Fruit fly (Drosophila melanogaster) whole organism, pupa: ENCODE data around the gene Rift.

Experiments
- CG10348 ChIP-seq: fragments of 200-800 bp; sonication (Bioruptor generic); IDR thresholded peaks from 2 replicates; pipeline ENCODE4 v1.3.6; 2022; ENCODE audit warnings: missing biosample characterization, missing genetic modification characterization
- CG14655 ChIP-seq: fragments of 200-800 bp; sonication (Bioruptor generic); optimal IDR thresholded peaks from 3 replicates; lab custom pipeline; 2017; ENCODE audit warnings: mild to moderate bottlenecking, missing biosample characterization, missing genetic modification reagents, missing genetic modification characterization
- CG15710 ChIP-seq: fragments of 200-800 bp; sonication (Bioruptor generic); optimal IDR thresholded peaks from 2 replicates; lab custom pipeline; 2018; ENCODE audit warnings: missing biosample characterization, mild to moderate bottlenecking, missing genetic modification characterization, moderate library complexity
- CG32121 ChIP-seq: fragments of 200-800 bp; sonication (Bioruptor generic); IDR thresholded peaks from 2 replicates; pipeline ENCODE4 v1.3.6; 2022; ENCODE audit warnings: missing biosample characterization, missing genetic modification characterization
- CG34367 ChIP-seq: fragments of 200-800 bp; sonication (Bioruptor generic); optimal IDR thresholded peaks from 2 replicates; lab custom pipeline; 2018; ENCODE audit warnings: missing biosample characterization, mild to moderate bottlenecking, missing genetic modification characterization
- CG4496 ChIP-seq: fragments of 200-800 bp; sonication (Bioruptor generic); IDR thresholded peaks from 3 replicates; pipeline ENCODE4 v1.3.6; 2022; ENCODE audit warnings: missing biosample characterization, missing genetic modification characterization
- EcR ChIP-seq: fragments of 200-800 bp; sonication (Bioruptor generic); optimal IDR thresholded peaks from 3 replicates; lab custom pipeline; 2019; ENCODE audit warnings: missing biosample characterization, missing genetic modification characterization, mild to moderate bottlenecking, moderate library complexity, missing genetic modification reagents
- Ets98B ChIP-seq: fragments of 200-800 bp; sonication (Bioruptor generic); IDR thresholded peaks from 2 replicates; pipeline ENCODE4 v1.3.6; 2022; ENCODE audit warnings: missing biosample characterization, missing genetic modification characterization
- fd96Ca ChIP-seq: fragments of 200-800 bp; sonication (Bioruptor generic); IDR thresholded peaks from 3 replicates; pipeline ENCODE4 v1.3.6; 2022; ENCODE audit warnings: missing biosample characterization, missing genetic modification characterization

dm6 chr3R:31808571-31808970 lies 1.4 kb downstream of the Rift start:
- TF ChIP-seq CG4496 (GFP tag; lab: Robert Waterston, UW) = no peak
- TF ChIP-seq CG32121 (GFP tag; lab: Robert Waterston, UW) = no peak
- no peak for TF ChIP-seq CG14655
- no peak for TF ChIP-seq Ets98B (GFP tag; lab: Robert Waterston, UW)
- TF ChIP-seq CG10348 (GFP tag; lab: Robert Waterston, UW) = no peak
- no peak for TF ChIP-seq CG15710 (tag; lab: Kevin White, UChicago)
- no peak for TF ChIP-seq CG34367 (tag; lab: Kevin White, UChicago)
- TF ChIP-seq EcR = no peak
- no peak for TF ChIP-seq fd96Ca (GFP tag; lab: Robert Waterston, UW)
